Fruit fly (Drosophila melanogaster) whole organism, adult: ENCODE results near the gene Gr22c.

Experiments
- CG11617 ChIP-seq: fragments of 200-800 bp; sonication (Bioruptor generic); optimal IDR thresholded peaks from 2 replicates; lab custom pipeline; 2017; ENCODE audit warnings: mild to moderate bottlenecking, missing biosample characterization, missing genetic modification reagents, missing genetic modification characterization
- CG12768 ChIP-seq: fragments of 200-800 bp; sonication (Bioruptor generic); optimal IDR thresholded peaks from 2 replicates; lab custom pipeline; 2017; ENCODE audit warnings: missing biosample characterization, missing genetic modification characterization, mild to moderate bottlenecking, moderate library complexity, missing genetic modification reagents
- CG14711 ChIP-seq: fragments of 200-800 bp; sonication (Bioruptor generic); optimal IDR thresholded peaks from 2 replicates; lab custom pipeline; 2018; ENCODE audit warnings: missing biosample characterization, mild to moderate bottlenecking, missing genetic modification characterization, moderate library complexity
- CG1620 ChIP-seq: fragments of 200-800 bp; sonication (Bioruptor generic); optimal IDR thresholded peaks from 2 replicates; lab custom pipeline; 2016; ENCODE audit warnings: missing biosample characterization, missing genetic modification characterization
- CG33017 ChIP-seq: fragments of 200-800 bp; sonication (Bioruptor generic); optimal IDR thresholded peaks from 2 replicates; lab custom pipeline; 2018; ENCODE audit warnings: missing biosample characterization, mild to moderate bottlenecking, missing genetic modification characterization, moderate library complexity
- CG5204 ChIP-seq: fragments of 200-800 bp; sonication (Bioruptor generic); optimal IDR thresholded peaks from 2 replicates; lab custom pipeline; 2016; ENCODE audit warnings: missing biosample characterization, missing genetic modification characterization
- CG7045 ChIP-seq: fragments of 200-800 bp; sonication (Bioruptor generic); optimal IDR thresholded peaks from 2 replicates; lab custom pipeline; 2017; ENCODE audit warnings: missing biosample characterization, mild to moderate bottlenecking, missing genetic modification characterization
- CG7101 ChIP-seq: fragments of 200-800 bp; sonication (Bioruptor generic); optimal IDR thresholded peaks from 2 replicates; lab custom pipeline; 2018; ENCODE audit warnings: missing biosample characterization, mild to moderate bottlenecking, missing genetic modification characterization, moderate library complexity
- Clk ChIP-seq: fragments of 200-800 bp; sonication (Bioruptor generic); optimal IDR thresholded peaks from 2 replicates; lab custom pipeline; 2017; ENCODE audit warnings: missing biosample characterization, missing genetic modification characterization
- Crg-1 ChIP-seq: fragments of 200-800 bp; sonication (Bioruptor generic); optimal IDR thresholded peaks from 2 replicates; lab custom pipeline; 2016; ENCODE audit warnings: missing biosample characterization, missing genetic modification characterization
- Hr96 ChIP-seq: fragments of 200-800 bp; sonication (Bioruptor generic); optimal IDR thresholded peaks from 2 replicates; lab custom pipeline; 2016; ENCODE audit warnings: missing biosample characterization, missing genetic modification characterization
- Mnt ChIP-seq: fragments of 200-800 bp; sonication (Bioruptor generic); optimal IDR thresholded peaks from 2 replicates; lab custom pipeline; 2016; ENCODE audit warnings: missing biosample characterization, mild to moderate bottlenecking, missing genetic modification characterization
- bab1 ChIP-seq: fragments of 200-800 bp; sonication (Bioruptor generic); optimal IDR thresholded peaks from 3 replicates; lab custom pipeline; 2019; ENCODE audit warnings: missing biosample characterization, mild to moderate bottlenecking, missing genetic modification characterization, moderate library complexity
- cic ChIP-seq: fragments of 200-800 bp; sonication (Bioruptor generic); optimal IDR thresholded peaks from 2 replicates; lab custom pipeline; 2017; ENCODE audit warnings: missing biosample characterization, mild to moderate bottlenecking, missing genetic modification characterization, moderate library complexity
- cnc ChIP-seq, 2 experiments: fragments of >200 bp; optimal IDR thresholded peaks; 2 replicates each; lab custom pipeline; 2017
- kay ChIP-seq: fragments of 200-800 bp; sonication (Bioruptor generic); peaks from one replicate; lab custom pipeline; 2016; ENCODE audit warnings: missing biosample characterization, missing genetic modification characterization, borderline replicate concordance
- ovo ChIP-seq: fragments of 200-800 bp; sonication (Bioruptor generic); optimal IDR thresholded peaks from 2 replicates; lab custom pipeline; 2016; ENCODE audit warnings: missing biosample characterization, missing genetic modification characterization
- pad ChIP-seq: fragments of 200-800 bp; sonication (Bioruptor generic); optimal IDR thresholded peaks from 3 replicates; lab custom pipeline; 2017; ENCODE audit warnings: missing biosample characterization, missing genetic modification characterization, mild to moderate bottlenecking, moderate library complexity, missing genetic modification reagents
- tj ChIP-seq: fragments of 200-800 bp; sonication (Bioruptor generic); optimal IDR thresholded peaks from 3 replicates; lab custom pipeline; 2017; ENCODE audit warnings: missing biosample characterization, mild to moderate bottlenecking, missing genetic modification characterization, moderate library complexity
- toe ChIP-seq: fragments of 200-800 bp; sonication (Bioruptor generic); optimal IDR thresholded peaks from 2 replicates; lab custom pipeline; 2016; ENCODE audit warnings: missing biosample characterization, missing genetic modification characterization

Gr22c gene

DNA sequence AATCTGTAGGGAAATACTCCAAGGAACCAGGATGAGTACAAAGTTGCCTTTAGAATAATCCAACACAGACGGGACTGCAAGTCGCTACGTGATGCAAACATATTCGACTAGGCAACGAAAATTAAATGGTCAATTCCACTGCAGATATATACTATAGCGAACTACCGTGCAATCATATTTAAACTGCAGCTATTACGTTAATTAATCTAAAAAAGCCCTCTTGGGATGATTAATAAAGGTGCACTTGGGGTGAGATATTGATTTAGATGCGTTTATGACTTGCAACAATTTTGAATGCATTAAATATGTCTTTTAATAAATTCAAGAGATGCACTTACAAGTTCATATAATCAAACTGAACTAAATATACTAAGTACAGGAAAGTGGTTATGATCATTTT, at the start of gene Gr22c:
TSS of gene Gr22c (minus strand) at position 101 of the 400 bp plus-strand sequence.
- TF ChIP-seq Crg-1 (GFP tag; lab: Kevin White, UChicago) (no peak), CG12768 (no peak), CG11617 (GFP tag; lab: Kevin White, UChicago) (no peak), CG14711 (tag; lab: Kevin White, UChicago) (no peak)

DNA sequence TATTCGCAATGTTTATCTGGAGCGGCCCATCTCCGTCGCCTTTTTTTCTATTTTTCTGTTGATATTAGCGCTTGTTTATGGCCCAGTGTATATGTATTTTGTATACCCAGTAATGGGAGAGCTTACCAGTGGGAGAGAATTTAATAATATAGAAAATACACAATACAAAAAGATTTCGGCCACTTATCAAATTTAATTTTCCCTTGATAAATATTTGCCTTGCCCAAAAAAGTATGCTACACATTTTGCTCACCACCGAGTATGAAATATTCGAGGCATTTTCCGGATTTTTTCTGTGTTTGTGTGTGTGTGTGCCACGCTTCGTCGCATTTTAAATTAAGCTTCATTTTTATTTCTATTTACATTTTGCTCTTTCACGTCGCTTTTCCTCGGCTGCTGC, 47.4 kb upstream of the Gr22c start:
- TF ChIP-seq cnc (optimal IDR thresholded peaks at IDR 0.05; lab: Kevin White, UChicago) (no peak), CG5204 (GFP tag; lab: Kevin White, UChicago) (no peak), Mnt (GFP tag; lab: Kevin White, UChicago) (no peak), CG14711 (tag; lab: Kevin White, UChicago) (no peak), bab1 (GFP tag; lab: Kevin White, UChicago) (no peak), CG12768 (no peak), pad (GFP tag; lab: Kevin White, UChicago) (no peak), ovo (GFP tag; lab: Kevin White, UChicago) (no peak), CG7045 (no peak), CG7101 (no peak)

DNA sequence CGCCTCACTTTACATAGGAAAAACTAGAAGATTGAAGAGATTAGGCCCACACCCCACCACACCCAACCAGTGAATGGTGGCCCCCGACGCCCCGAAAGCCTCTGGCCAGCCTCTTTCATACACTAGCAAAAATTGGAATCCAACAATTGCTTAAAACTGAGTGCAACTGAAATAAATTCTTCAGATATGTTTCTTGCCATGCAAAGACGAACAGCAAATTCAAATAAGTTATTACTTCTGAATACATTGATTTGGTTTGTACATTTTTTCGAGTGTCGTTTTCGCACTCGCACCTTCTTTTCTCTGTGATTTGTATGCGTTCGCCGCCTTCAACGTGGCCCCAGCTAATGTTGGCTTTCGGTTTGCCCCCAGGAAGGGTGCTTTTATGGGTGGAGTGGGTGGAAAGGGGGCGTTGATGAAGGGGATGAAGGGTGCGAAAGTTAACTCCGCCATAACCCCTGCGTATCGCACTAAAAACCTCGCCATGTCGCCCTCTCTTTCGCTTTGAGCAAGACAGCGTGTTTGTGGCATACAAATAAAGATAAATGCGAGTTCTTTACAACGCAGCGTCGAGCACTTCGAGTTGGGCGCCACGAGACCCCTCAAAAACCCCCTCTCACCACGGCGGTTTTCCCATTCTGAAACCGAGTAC, 46.2 kb upstream of the Gr22c start:
- TF ChIP-seq CG11617 (GFP tag; lab: Kevin White, UChicago) = no peak
- TF ChIP-seq CG14711 (tag; lab: Kevin White, UChicago) = no peak
- TF ChIP-seq CG7101 = no peak
- TF ChIP-seq tj (GFP tag; lab: Kevin White, UChicago) = no peak
- no peak for TF ChIP-seq CG7045
- TF ChIP-seq bab1 (GFP tag; lab: Kevin White, UChicago) = no peak
- TF ChIP-seq Clk (GFP tag; lab: Kevin White, UChicago) = no peak
- TF ChIP-seq CG1620 = no peak
- TF ChIP-seq ovo (GFP tag; lab: Kevin White, UChicago) = no peak
- TF ChIP-seq Crg-1 (GFP tag; lab: Kevin White, UChicago) = no peak
- TF ChIP-seq pad (GFP tag; lab: Kevin White, UChicago) = no peak
- TF ChIP-seq Hr96 = no peak
- TF ChIP-seq Mnt (GFP tag; lab: Kevin White, UChicago) = no peak
- TF ChIP-seq cnc (optimal IDR thresholded peaks at IDR 0.05; lab: Kevin White, UChicago) = no peak
- no peak for TF ChIP-seq CG12768

DNA sequence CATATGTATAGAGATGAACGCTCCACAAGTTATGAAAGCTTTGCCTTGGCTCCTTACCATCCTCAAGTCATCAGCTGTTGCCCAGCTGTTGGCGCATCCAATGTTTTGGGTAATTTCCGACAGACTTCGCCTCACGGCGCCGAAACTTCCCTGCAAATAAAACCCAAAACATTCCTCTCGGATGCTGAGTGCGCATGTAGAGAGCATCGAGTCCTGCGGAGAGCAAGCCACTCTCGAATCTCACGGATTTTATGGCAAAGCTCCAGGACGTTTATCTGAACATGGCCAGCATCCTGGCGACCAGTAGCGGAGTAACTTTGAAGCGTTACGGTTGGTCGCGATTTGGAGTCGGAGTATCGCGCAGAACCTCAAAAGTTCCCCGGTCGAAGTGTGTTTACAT, 44.6 kb upstream of the Gr22c start, which contains the start of gene wry:
TSS of gene wry (plus strand) at position 301 of the 400 bp plus-strand sequence.
- no peak for TF ChIP-seq CG1620

DNA sequence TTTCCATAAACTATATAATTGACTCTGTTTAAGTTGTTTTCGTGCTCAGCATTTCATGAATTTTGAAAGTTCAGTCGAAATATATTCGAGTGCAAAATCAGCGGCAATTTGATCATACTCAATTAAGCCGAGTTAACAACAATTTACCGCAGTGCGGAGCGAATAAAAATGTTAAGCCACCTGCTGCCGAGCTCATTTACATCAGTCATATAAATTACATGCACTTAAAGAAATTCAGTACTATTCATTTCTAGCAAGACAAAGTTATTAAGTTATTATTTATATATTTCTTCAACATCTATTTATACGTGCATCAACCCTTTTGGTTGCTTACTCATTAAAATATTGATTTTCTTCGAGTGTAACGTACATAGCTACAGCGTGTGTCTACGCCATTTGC, 40.8 kb upstream of the Gr22c start, which contains the start of gene c-cup:
TSS of gene c-cup (minus strand) at position 101 of the 400 bp plus-strand sequence.
- TF ChIP-seq toe (GFP tag; lab: Kevin White, UChicago) (no peak), CG33017 (no peak), CG7101 (no peak), cnc (optimal IDR thresholded peaks at IDR 0.05; lab: Kevin White, UChicago) (no peak), tj (GFP tag; lab: Kevin White, UChicago) (no peak), CG5204 (GFP tag; lab: Kevin White, UChicago) (no peak)

DNA sequence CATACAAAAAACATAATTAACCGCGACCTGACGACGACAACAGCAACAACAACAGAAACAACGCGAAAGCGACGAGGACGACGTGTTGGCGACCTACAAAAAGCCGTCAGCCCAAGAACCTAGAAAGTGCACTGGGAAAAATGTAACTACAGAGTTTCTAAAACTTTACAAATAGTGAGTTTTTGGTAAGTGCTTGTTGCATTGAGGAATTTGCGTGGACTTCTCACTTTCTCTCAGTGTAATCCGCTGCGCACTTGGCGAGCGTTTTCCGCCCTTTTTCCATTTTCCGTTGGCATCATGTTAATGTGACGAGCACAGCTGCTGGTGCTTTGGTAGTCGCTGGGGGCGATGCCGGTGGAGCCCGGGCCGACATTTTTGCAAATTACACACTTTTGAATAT, 36.7 kb upstream of the Gr22c start:
- TF ChIP-seq tj (GFP tag; lab: Kevin White, UChicago) (no peak), CG12768 (no peak), kay (GFP tag; lab: Kevin White, UChicago) (no peak), CG1620 (no peak), Mnt (GFP tag; lab: Kevin White, UChicago) (no peak), bab1 (GFP tag; lab: Kevin White, UChicago) (no peak), pad (GFP tag; lab: Kevin White, UChicago) (no peak), CG5204 (GFP tag; lab: Kevin White, UChicago) (no peak), CG7045 (no peak), CG33017 (no peak), cnc (optimal IDR thresholded peaks at IDR 0.05; lab: Kevin White, UChicago) (no peak), CG14711 (tag; lab: Kevin White, UChicago) (no peak), Clk (GFP tag; lab: Kevin White, UChicago) (no peak), CG11617 (GFP tag; lab: Kevin White, UChicago) (no peak), toe (GFP tag; lab: Kevin White, UChicago) (no peak), ovo (GFP tag; lab: Kevin White, UChicago) (no peak), Crg-1 (GFP tag; lab: Kevin White, UChicago) (no peak), cic (GFP tag; lab: Kevin White, UChicago) (no peak), Hr96 (no peak)

DNA sequence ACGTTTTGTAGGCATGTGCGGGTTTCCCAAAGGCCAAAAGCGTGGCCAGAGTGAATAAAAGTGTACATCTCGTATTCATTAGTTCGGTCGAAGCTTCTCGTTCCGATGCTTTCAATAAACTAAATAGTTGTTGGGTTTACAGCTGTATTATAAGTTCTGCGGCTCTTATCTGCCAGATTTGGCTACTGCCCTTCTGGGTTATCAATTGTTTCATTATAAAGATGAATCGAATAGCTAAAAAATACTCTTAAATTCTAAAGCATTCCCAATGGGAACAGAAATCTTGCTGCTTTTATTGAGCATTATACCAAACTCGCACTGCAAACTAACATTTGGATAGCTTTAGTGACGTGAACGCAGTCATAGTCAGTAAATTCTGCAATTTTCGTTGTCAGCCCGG, 34.8 kb upstream of the Gr22c start, which contains the start of gene CG31664:
TSS of gene CG31664 (minus strand) at position 101 of the 400 bp plus-strand sequence.
- TF ChIP-seq CG1620 (no peak), CG14711 (tag; lab: Kevin White, UChicago) (no peak), Hr96 (no peak), Mnt (GFP tag; lab: Kevin White, UChicago) (no peak), CG5204 (GFP tag; lab: Kevin White, UChicago) (no peak), kay (GFP tag; lab: Kevin White, UChicago) (no peak), bab1 (GFP tag; lab: Kevin White, UChicago) (no peak)
